Fruit fly (Drosophila melanogaster): Measurements from ENCODE around the gene CG43446.

Gene CG43446

dm6 chr3R:20947991-20948407, 39.7 kb downstream of the CG43446 start:
- TF ChIP-seq Myc (optimal IDR thresholded peaks at IDR 0.05) = no peak
- no peak for TF ChIP-seq h (optimal IDR thresholded peaks at IDR 0.05)
- no peak for TF ChIP-seq ttk (optimal IDR thresholded peaks at IDR 0.05)
- TF ChIP-seq insv (optimal IDR thresholded peaks at IDR 0.05) = no peak

dm6 chr3R:20946774-20947173, 41.0 kb downstream of the CG43446 start:
- TF ChIP-seq ttk (optimal IDR thresholded peaks at IDR 0.05) (no peak), psq (optimal IDR thresholded peaks at IDR 0.05) (no peak), insv (optimal IDR thresholded peaks at IDR 0.05) (no peak), Sin3A (optimal IDR thresholded peaks at IDR 0.05) (no peak), Myc (optimal IDR thresholded peaks at IDR 0.05) (no peak), h (optimal IDR thresholded peaks at IDR 0.05) (no peak)

dm6 chr3R:20945463-20945862, 42.3 kb downstream of the CG43446 start, which contains the start of gene CG31191:
Gene CG31191, minus strand, starts transcription at chr3R:20945530.
- TF ChIP-seq ttk (optimal IDR thresholded peaks at IDR 0.05) (no peak), Sin3A (optimal IDR thresholded peaks at IDR 0.05) (no peak), h (optimal IDR thresholded peaks at IDR 0.05) (no peak), Myc (optimal IDR thresholded peaks at IDR 0.05) (no peak), insv (optimal IDR thresholded peaks at IDR 0.05) (no peak), psq (optimal IDR thresholded peaks at IDR 0.05) (no peak)
